Worm (Caenorhabditis elegans) whole organism, L3 larva: Measurements from ENCODE around the gene mrps-7.

Experiments
- ama-1 ChIP-seq: fragments of 150-350 bp; optimal IDR thresholded peaks from 2 replicates; lab custom pipeline; 2018
- ceh-82 ChIP-seq: fragments of 150-350 bp; optimal IDR thresholded peaks from 2 replicates; lab custom pipeline; 2014; ENCODE audit warnings: missing biosample characterization, missing genetic modification characterization
- ceh-9 ChIP-seq: sonication (generic microtip); optimal IDR thresholded peaks from 2 replicates; lab custom pipeline; 2018; ENCODE audit warnings: missing biosample characterization, missing genetic modification characterization
- egl-27 ChIP-seq: sonication (generic microtip); optimal IDR thresholded peaks from 4 replicates; lab custom pipeline; 2017; ENCODE audit warnings: missing biosample characterization, missing genetic modification reagents, missing genetic modification characterization
- egl-5 ChIP-seq: fragments of 150-350 bp; optimal IDR thresholded peaks from 2 replicates; lab custom pipeline; 2017; ENCODE audit warnings: missing biosample characterization, missing genetic modification reagents, missing genetic modification characterization, inconsistent platforms
- nhr-11 ChIP-seq: fragments of 150-350 bp; optimal IDR thresholded peaks from 2 replicates; lab custom pipeline; 2014; ENCODE audit warnings: missing biosample characterization, missing genetic modification characterization
- nhr-12 ChIP-seq: fragments of 150-350 bp; optimal IDR thresholded peaks from 2 replicates; lab custom pipeline; 2014; ENCODE audit warnings: missing biosample characterization, missing genetic modification characterization
- nhr-237 ChIP-seq: fragments of 150-350 bp; optimal IDR thresholded peaks from 2 replicates; lab custom pipeline; 2014; ENCODE audit warnings: missing biosample characterization, missing genetic modification characterization
- nhr-28 ChIP-seq: fragments of 150-350 bp; optimal IDR thresholded peaks from 2 replicates; lab custom pipeline; 2014; ENCODE audit warnings: missing biosample characterization, missing genetic modification characterization

- TF ChIP-seq ama-1: no peak
- TF ChIP-seq nhr-237: no peak
- no peak for TF ChIP-seq egl-5 (tag; lab: Kevin White, UChicago)
- TF ChIP-seq ceh-82: no peak
- no peak for TF ChIP-seq egl-27 (tag; lab: Kevin White, UChicago)
- no peak for TF ChIP-seq nhr-12 (tag; lab: Kevin White, UChicago)
- TF ChIP-seq nhr-11 (tag; lab: Kevin White, UChicago): no peak
- TF ChIP-seq nhr-28 (tag; lab: Kevin White, UChicago): no peak
- TF ChIP-seq ceh-9 (tag; lab: Kevin White, UChicago): no peak
Measured at ce11 chrIV:14797849-14798248, 30.3 kb upstream of the mrps-7 start, which contains the start of gene arl-8.
